Worm (Caenorhabditis elegans) whole organism, L4/young adult: ENCODE measurements around the gene F44F4.3.

Source experiments
- W03F9.2 ChIP-seq: fragments of 150-350 bp; optimal IDR thresholded peaks from 2 replicates; lab custom pipeline; 2014; ENCODE audit warnings: missing biosample characterization, missing genetic modification characterization
- dao-5 ChIP-seq: sonication (generic microtip); optimal IDR thresholded peaks from 2 replicates; lab custom pipeline; 2016; ENCODE audit warnings: missing genotype, missing genetic modification characterization, moderate library complexity, missing compliant biosample characterization
- him-1 ChIP-seq: sonication (generic microtip); optimal IDR thresholded peaks from 2 replicates; lab custom pipeline; 2016; ENCODE audit warnings: missing genotype, missing genetic modification reagents, missing genetic modification characterization, missing compliant biosample characterization

F44F4.3 gene

ce11 chrII:10849903-10850302 lies 35.8 kb downstream of the F44F4.3 start, which contains the start of gene M106.2:
TSS of gene M106.2 (minus strand) at chrII:10850003.
- TF ChIP-seq him-1 (no peak), W03F9.2 (tag; lab: Kevin White, UChicago) (no peak), dao-5 (no peak)

- TF ChIP-seq him-1 (no peak), W03F9.2 (tag; lab: Kevin White, UChicago) (no peak), dao-5 (no peak)
Measured at ce11 chrII:10847057-10847456, 38.7 kb downstream of the F44F4.3 start.

ce11 chrII:10843527-10843926 lies 42.2 kb downstream of the F44F4.3 start, which contains the start of gene M106.8:
TSS of gene M106.8 (minus strand) at chrII:10843627.
- TF ChIP-seq him-1 (no peak), W03F9.2 (tag; lab: Kevin White, UChicago) (no peak), dao-5 (no peak)

- TF ChIP-seq W03F9.2 (tag; lab: Kevin White, UChicago) (peak; percentile 57), him-1 (peak; percentile 95), dao-5 (peak; percentile 92)
Measured at ce11 chrII:10840067-10840466, 45.7 kb downstream of the F44F4.3 start.

ce11 chrII:10838550-10838949 lies 47.2 kb downstream of the F44F4.3 start:
- TF ChIP-seq him-1, result no peak

ce11 chrII:10834717-10835116 lies 51.0 kb downstream of the F44F4.3 start:
- no peak for TF ChIP-seq W03F9.2 (tag; lab: Kevin White, UChicago)
- no peak for TF ChIP-seq dao-5
- no peak for TF ChIP-seq him-1
